Worm (Caenorhabditis elegans): ENCODE results near the gene C07B5.3.

ce11 chrX:9483754-9484153 is 39.3 kb downstream of the C07B5.3 start:
- TF ChIP-seq unc-39 (tag; optimal IDR thresholded peaks at IDR 0.05) (no peak), nhr-77 (tag; optimal IDR thresholded peaks at IDR 0.05) (no peak), daf-16 (GFP tag; optimal IDR thresholded peaks at IDR 0.05) (no peak), daf-16 (tag; optimal IDR thresholded peaks at IDR 0.05) (no peak), ceh-62 (tag; optimal IDR thresholded peaks at IDR 0.05) (no peak), R02D3.7 (tag; optimal IDR thresholded peaks at IDR 0.05) (no peak), fos-1 (tag; optimal IDR thresholded peaks at IDR 0.05) (no peak)
